Fruit fly (Drosophila melanogaster) whole organism, embryonic: ENCODE results near the gene Fam92.
A peak's percentile ranks its signal among the peaks of the same experiment; 100 is the strongest.

Experiments
- Antp ChIP-seq: fragments of 200-800 bp; sonication (Bioruptor generic); optimal IDR thresholded peaks from 3 replicates; lab custom pipeline; 2016; ENCODE audit warnings: missing biosample characterization, missing genetic modification characterization
- Atf-2 ChIP-seq: fragments of 200-800 bp; sonication (Bioruptor generic); optimal IDR thresholded peaks from 2 replicates; lab custom pipeline; 2016; ENCODE audit warnings: missing biosample characterization, missing genetic modification characterization
- B-H2 ChIP-seq: fragments of 200-800 bp; sonication (Bioruptor generic); optimal IDR thresholded peaks from 2 replicates; lab custom pipeline; 2018; ENCODE audit warnings: missing biosample characterization, mild to moderate bottlenecking, missing genetic modification characterization
- BtbVII ChIP-seq: fragments of 200-800 bp; sonication (Bioruptor generic); optimal IDR thresholded peaks from 3 replicates; lab custom pipeline; 2017; ENCODE audit warnings: missing biosample characterization, mild to moderate bottlenecking, missing genetic modification characterization
- CG10543 ChIP-seq: fragments of 200-800 bp; sonication (Bioruptor generic); optimal IDR thresholded peaks from 3 replicates; lab custom pipeline; 2017; ENCODE audit warnings: missing biosample characterization, mild to moderate bottlenecking, missing genetic modification characterization, moderate library complexity
- CG12769 ChIP-seq: fragments of 200-800 bp; sonication (Bioruptor generic); optimal IDR thresholded peaks from 2 replicates; lab custom pipeline; 2019; ENCODE audit warnings: missing biosample characterization, mild to moderate bottlenecking, missing genetic modification characterization, moderate library complexity
- CG13894 ChIP-seq: fragments of 200-800 bp; sonication (Bioruptor generic); optimal IDR thresholded peaks from 3 replicates; lab custom pipeline; 2018; ENCODE audit warnings: missing biosample characterization, mild to moderate bottlenecking, missing genetic modification characterization, moderate library complexity
- CG14860 ChIP-seq: fragments of 200-800 bp; sonication (Bioruptor generic); IDR thresholded peaks from 3 replicates; pipeline ENCODE4 v1.3.6; 2022; ENCODE audit warnings: missing biosample characterization, missing genetic modification characterization; ENCODE audit not compliant: partially characterized antibody
- CG17361 ChIP-seq: fragments of 200-800 bp; sonication (Bioruptor generic); IDR thresholded peaks from 3 replicates; pipeline ENCODE4 v1.3.6; 2022; ENCODE audit warnings: missing biosample characterization, missing genetic modification characterization
- CG18011 ChIP-seq: fragments of 200-800 bp; sonication (Bioruptor generic); optimal IDR thresholded peaks from 2 replicates; lab custom pipeline; 2017; ENCODE audit warnings: missing biosample characterization, missing genetic modification characterization, mild to moderate bottlenecking, moderate library complexity, missing genotype
- CG18619 ChIP-seq: fragments of 200-800 bp; sonication (Bioruptor generic); optimal IDR thresholded peaks from 3 replicates; lab custom pipeline; 2017; ENCODE audit warnings: missing biosample characterization, mild to moderate bottlenecking, missing genetic modification characterization
- CG2678 ChIP-seq: fragments of 200-800 bp; sonication (Bioruptor generic); optimal IDR thresholded peaks from 3 replicates; lab custom pipeline; 2019; ENCODE audit warnings: missing biosample characterization, mild to moderate bottlenecking, missing genetic modification characterization, moderate library complexity
- CG2889 ChIP-seq: fragments of 200-800 bp; sonication (Bioruptor generic); IDR thresholded peaks from 3 replicates; pipeline ENCODE4 v1.3.6; 2022; ENCODE audit warnings: missing biosample characterization, missing genetic modification characterization
- CG30020 ChIP-seq: fragments of 200-800 bp; optimal IDR thresholded peaks from 2 replicates; lab custom pipeline; 2019; ENCODE audit warnings: missing biosample characterization, mild to moderate bottlenecking, missing genetic modification characterization, moderate library complexity
- CG32532 ChIP-seq: fragments of 200-800 bp; sonication (Bioruptor generic); IDR thresholded peaks from 2 replicates; pipeline ENCODE4 v1.3.6; 2022; ENCODE audit warnings: missing biosample characterization, missing genetic modification characterization
- CG34376 ChIP-seq: fragments of 200-800 bp; sonication (Bioruptor generic); optimal IDR thresholded peaks from 2 replicates; lab custom pipeline; 2018; ENCODE audit warnings: missing biosample characterization, mild to moderate bottlenecking, missing genetic modification characterization
- CG3995 ChIP-seq: fragments of 200-800 bp; sonication (Bioruptor generic); optimal IDR thresholded peaks from 3 replicates; lab custom pipeline; 2016; ENCODE audit warnings: missing biosample characterization, missing genetic modification characterization
- CG4820 ChIP-seq: fragments of 200-800 bp; sonication (Bioruptor generic); optimal IDR thresholded peaks from 3 replicates; lab custom pipeline; 2016; ENCODE audit warnings: missing biosample characterization, missing genetic modification characterization
- CG6175 ChIP-seq: fragments of 200-800 bp; sonication (Bioruptor generic); IDR thresholded peaks from 3 replicates; pipeline ENCODE4 v1.3.6; 2022; ENCODE audit warnings: missing biosample characterization, missing genetic modification characterization
- CG6689 ChIP-seq: fragments of 200-800 bp; sonication (Bioruptor generic); IDR thresholded peaks from 2 replicates; pipeline ENCODE4 v1.3.6; 2022; ENCODE audit warnings: missing biosample characterization, missing genetic modification characterization
- CG7987 ChIP-seq: fragments of 200-800 bp; sonication (Bioruptor generic); optimal IDR thresholded peaks from 2 replicates; lab custom pipeline; 2018; ENCODE audit warnings: missing biosample characterization, mild to moderate bottlenecking, missing genetic modification characterization, moderate library complexity
- CG8290 ChIP-seq, 3 experiments: fragments of 200-800 bp; sonication (Bioruptor generic); optimal IDR thresholded peaks; 2 replicates each; lab custom pipeline; 2016 to 2019; ENCODE audit warnings: missing biosample characterization in 3 of 3, missing genetic modification characterization in 3 of 3, mild to moderate bottlenecking in 2 of 3, moderate library complexity in 1 of 3
- ERR ChIP-seq: fragments of 200-800 bp; sonication (Bioruptor generic); optimal IDR thresholded peaks from 2 replicates; lab custom pipeline; 2016; ENCODE audit warnings: missing biosample characterization, missing genetic modification characterization
- Ets97D ChIP-seq: fragments of 200-800 bp; sonication (Bioruptor generic); optimal IDR thresholded peaks from 3 replicates; lab custom pipeline; 2016; ENCODE audit warnings: missing biosample characterization, missing genetic modification characterization
- GATAe ChIP-seq: fragments of 200-800 bp; sonication (Bioruptor generic); conservative IDR thresholded peaks from 2 replicates; pipeline ENCODE4 v1.3.6; 2022; ENCODE audit warnings: missing biosample characterization, missing genetic modification characterization
- HLH54F ChIP-seq: fragments of 200-800 bp; sonication (Bioruptor generic); optimal IDR thresholded peaks from 3 replicates; lab custom pipeline; 2016; ENCODE audit warnings: missing biosample characterization, missing genetic modification characterization
- Hey ChIP-seq: fragments of 200-800 bp; sonication (Bioruptor generic); optimal IDR thresholded peaks from 3 replicates; lab custom pipeline; 2018; ENCODE audit warnings: missing biosample characterization, mild to moderate bottlenecking, missing genetic modification characterization
- HmgZ ChIP-seq: fragments of 200-800 bp; sonication (Bioruptor generic); optimal IDR thresholded peaks from 2 replicates; lab custom pipeline; 2018; ENCODE audit warnings: missing biosample characterization, mild to moderate bottlenecking, missing genetic modification characterization
- Hmx ChIP-seq: fragments of 200-800 bp; sonication (Bioruptor generic); optimal IDR thresholded peaks from 2 replicates; lab custom pipeline; 2016; ENCODE audit warnings: missing biosample characterization, missing genetic modification characterization
- Med ChIP-seq: fragments of 200-800 bp; sonication (Bioruptor generic); peaks from one replicate; lab custom pipeline; 2016; ENCODE audit warnings: missing biosample characterization, missing genetic modification characterization, mild to moderate bottlenecking, inconsistent platforms, moderate library complexity
- Ravus ChIP-seq: fragments of 200-800 bp; sonication (Bioruptor generic); IDR thresholded peaks from 2 replicates; pipeline ENCODE4 v1.3.6; 2022; ENCODE audit warnings: missing biosample characterization, missing genetic modification characterization
- ase ChIP-seq: fragments of 200-800 bp; sonication (Bioruptor generic); IDR thresholded peaks from 3 replicates; pipeline ENCODE4 v1.3.6; 2022; ENCODE audit warnings: missing biosample characterization, missing genetic modification characterization
- ash1 ChIP-seq: fragments of 200-800 bp; sonication (Bioruptor generic); optimal IDR thresholded peaks from 2 replicates; lab custom pipeline; 2018; ENCODE audit warnings: missing biosample characterization, mild to moderate bottlenecking, missing genetic modification characterization
- bcd ChIP-seq: fragments of 200-800 bp; sonication (Bioruptor generic); optimal IDR thresholded peaks from 2 replicates; lab custom pipeline; 2017; ENCODE audit warnings: missing biosample characterization, mild to moderate bottlenecking, missing genetic modification characterization
- chn ChIP-seq: fragments of 200-800 bp; sonication (Bioruptor generic); optimal IDR thresholded peaks from 2 replicates; lab custom pipeline; 2016; ENCODE audit warnings: missing biosample characterization, missing genetic modification characterization
- crol ChIP-seq: fragments of 200-800 bp; sonication (Bioruptor generic); IDR thresholded peaks from 2 replicates; pipeline ENCODE4 v1.3.6; 2022; ENCODE audit warnings: missing biosample characterization, missing genetic modification characterization
- da ChIP-seq: fragments of 200-800 bp; sonication (Bioruptor generic); optimal IDR thresholded peaks from 2 replicates; lab custom pipeline; 2016; ENCODE audit warnings: missing biosample characterization, missing genetic modification characterization
- disco-r ChIP-seq: fragments of 200-800 bp; sonication (Bioruptor generic); optimal IDR thresholded peaks from 2 replicates; lab custom pipeline; 2016; ENCODE audit warnings: missing biosample characterization, missing genetic modification characterization
- esg ChIP-seq: fragments of 200-800 bp; sonication (Bioruptor generic); conservative IDR thresholded peaks from 2 replicates; pipeline ENCODE4 v1.3.6; 2022; ENCODE audit warnings: missing biosample characterization, missing genetic modification characterization
- grn ChIP-seq: fragments of 200-800 bp; sonication (Bioruptor generic); optimal IDR thresholded peaks from 3 replicates; lab custom pipeline; 2017; ENCODE audit warnings: missing biosample characterization, missing genetic modification characterization
- ham ChIP-seq: fragments of 200-800 bp; sonication (Bioruptor generic); IDR thresholded peaks from 2 replicates; pipeline ENCODE4 v1.3.6; 2022; ENCODE audit warnings: missing biosample characterization, missing genetic modification characterization
- lov ChIP-seq, 2 experiments: fragments of 200-800 bp in 1 of 2; fragments of >200 bp in 1 of 2; sonication (Bioruptor generic) in 1 of 2; IDR thresholded peaks in 1 of 2; optimal IDR thresholded peaks in 1 of 2; 2 replicates in 1 of 2; 3 replicates in 1 of 2; pipeline versions ENCODE4 v1.3.6 to Lab custom; 2017 to 2022; ENCODE audit warnings: missing biosample characterization in 1 of 2, missing genetic modification characterization in 1 of 2
- nerfin-2 ChIP-seq: fragments of 200-800 bp; sonication (Bioruptor generic); IDR thresholded peaks from 2 replicates; pipeline ENCODE4 v1.3.6; 2022; ENCODE audit warnings: missing biosample characterization, missing genetic modification characterization; ENCODE audit not compliant: partially characterized antibody
- pan ChIP-seq, 4 experiments: fragments of >200 bp in 3 of 4; fragments of 200-800 bp in 1 of 4; sonication (Bioruptor generic) in 1 of 4; optimal IDR thresholded peaks in 3 of 4; IDR thresholded peaks in 1 of 4; 2 replicates each; pipeline versions ENCODE4 v1.3.6 to Lab custom; 2017 to 2022; ENCODE audit warnings: missing biosample characterization in 2 of 4, missing genetic modification characterization in 2 of 4, mixed read lengths in 1 of 4
- psq ChIP-seq: fragments of 200-800 bp; sonication (Bioruptor generic); optimal IDR thresholded peaks from 2 replicates; lab custom pipeline; 2017; ENCODE audit warnings: missing biosample characterization, missing genetic modification characterization
- repo ChIP-seq: fragments of 200-800 bp; sonication (Bioruptor generic); optimal IDR thresholded peaks from 2 replicates; lab custom pipeline; 2016; ENCODE audit warnings: missing biosample characterization, missing genetic modification characterization
- sug ChIP-seq: fragments of 200-800 bp; optimal IDR thresholded peaks from 2 replicates; lab custom pipeline; 2019; ENCODE audit warnings: missing biosample characterization, mild to moderate bottlenecking, missing genetic modification characterization, moderate library complexity
- tna ChIP-seq: fragments of 200-800 bp; sonication (Bioruptor generic); IDR thresholded peaks from 2 replicates; pipeline ENCODE4 v1.3.6; 2022; ENCODE audit warnings: missing biosample characterization, missing genetic modification characterization; ENCODE audit not compliant: partially characterized antibody
- tup ChIP-seq: fragments of 200-800 bp; sonication (Bioruptor generic); optimal IDR thresholded peaks from 2 replicates; lab custom pipeline; 2016; ENCODE audit warnings: missing biosample characterization, mild to moderate bottlenecking, missing genetic modification characterization, moderate library complexity
- z ChIP-seq: fragments of 200-800 bp; sonication (Bioruptor generic); IDR thresholded peaks from 3 replicates; pipeline ENCODE4 v1.3.6; 2022; ENCODE audit warnings: missing biosample characterization, missing genetic modification characterization

The Fam92 gene

dm6 chr2L:12464065-12464464 lies 39.4 kb downstream of the Fam92 start (continued):
- TF ChIP-seq CG14860 (GFP tag; lab: Robert Waterston, UW) (no peak), Atf-2 (no peak), GATAe (GFP tag; lab: Robert Waterston, UW) (peak; percentile 33; the same call in 1 of the 2 replicates), Med (GFP tag; lab: Kevin White, UChicago) (peak; percentile 90), CG17361 (GFP tag; lab: Robert Waterston, UW) (no peak), ase (GFP tag; lab: Robert Waterston, UW) (no peak), CG7987 (GFP tag; lab: Kevin White, UChicago) (no peak), sug (peak; percentile 63), Antp (GFP tag; lab: Kevin White, UChicago) (no peak), HmgZ (tag; lab: Kevin White, UChicago) (no peak), ERR (GFP tag; lab: Kevin White, UChicago) (no peak), CG2678 (peak; percentile 33), CG18011 (GFP tag; lab: Kevin White, UChicago) (no peak), Ets97D (GFP tag; lab: Kevin White, UChicago) (no peak), Hmx (no peak), CG30020 (no peak), CG32532 (peak; percentile 34; the same call in 1 of the 2 replicates), ham (GFP tag; lab: Robert Waterston, UW) (no peak), Hey (tag; lab: Kevin White, UChicago) (peak; percentile 32), bcd (no peak), z (GFP tag; lab: Robert Waterston, UW) (no peak), CG6689 (GFP tag; lab: Robert Waterston, UW) (no peak), CG18619 (peak; percentile 11), grn (peak; percentile 18), Ravus (GFP tag; lab: Robert Waterston, UW) (no peak), CG13894 (tag; lab: Kevin White, UChicago) (peak; percentile 20), crol (GFP tag; lab: Robert Waterston, UW) (peak; percentile 87), CG8290 (GFP tag; optimal IDR thresholded peaks at IDR 0.05; lab: Kevin White, UChicago) (no peak), CG8290 (tag; optimal IDR thresholded peaks at IDR 0.05; lab: Kevin White, UChicago) (peak in 1 of 2 experiments; percentile 26), chn (GFP tag; lab: Kevin White, UChicago) (no peak), CG2889 (GFP tag; lab: Robert Waterston, UW) (peak; percentile 55; the same call in 1 of the 3 replicates), CG12769 (tag; lab: Kevin White, UChicago) (peak; percentile 40), B-H2 (peak; percentile 40), ash1 (peak; percentile 14), tup (GFP tag; lab: Kevin White, UChicago) (no peak), CG34376 (GFP tag; lab: Kevin White, UChicago) (peak; percentile 39), CG3995 (GFP tag; lab: Kevin White, UChicago) (no peak), CG10543 (GFP tag; lab: Kevin White, UChicago) (peak; percentile 33), HLH54F (GFP tag; lab: Kevin White, UChicago) (no peak), tna (GFP tag; lab: Robert Waterston, UW) (no peak), pan (optimal IDR thresholded peaks at IDR 0.05; lab: Kevin White, UChicago) (no peak), pan (GFP tag; optimal IDR thresholded peaks at IDR 0.05 in 1 of 2, IDR thresholded peaks at IDR 0.05 in 1 of 2) (peak in 1 of 2 experiments; percentile 32), CG4820 (GFP tag; lab: Kevin White, UChicago) (no peak), BtbVII (peak; percentile 11), da (GFP tag; lab: Kevin White, UChicago) (no peak), repo (GFP tag; lab: Kevin White, UChicago) (no peak), esg (GFP tag; lab: Robert Waterston, UW) (no peak), nerfin-2 (no peak), disco-r (GFP tag; lab: Kevin White, UChicago) (no peak), psq (GFP tag; lab: Kevin White, UChicago) (no peak), CG6175 (GFP tag; lab: Robert Waterston, UW) (0 out of 3 replicates have a peak, but pooled peaks have one; percentile 18), lov (optimal IDR thresholded peaks at IDR 0.05; lab: Kevin White, UChicago) (no peak), lov (GFP tag; IDR thresholded peaks at IDR 0.05; lab: Robert Waterston, UW) (0 out of 3 replicates have a peak, but pooled peaks have one; percentile 13)
